Worm (Caenorhabditis elegans) whole organism, early embryonic: ENCODE data around the gene hlh-12.
A peak's percentile ranks its signal among the peaks of the same experiment; 100 is the strongest.

ENCODE experiments used
- B0310.2 ChIP-seq: sonication (generic microtip); optimal IDR thresholded peaks from 2 replicates; lab custom pipeline; 2016; ENCODE audit warnings: mild to moderate bottlenecking, missing genetic modification characterization, missing compliant biosample characterization
- ama-1 ChIP-seq: fragments of 150-350 bp; optimal IDR thresholded peaks from 2 replicates; lab custom pipeline; 2014
- ceh-13 ChIP-seq: fragments of 200-800 bp; sonication (Bioruptor generic); optimal IDR thresholded peaks from 2 replicates; lab custom pipeline; 2018; ENCODE audit warnings: mild to moderate bottlenecking, missing genetic modification characterization, missing compliant biosample characterization
- flt-1 ChIP-seq: fragments of 200-800 bp; sonication (Bioruptor generic); IDR thresholded peaks from 2 replicates; pipeline ENCODE4 v1.3.6; 2022; ENCODE audit warnings: missing genetic modification characterization, missing compliant biosample characterization
- hmg-4 ChIP-seq: fragments of 200-800 bp; sonication (Bioruptor generic); optimal IDR thresholded peaks from 2 replicates; lab custom pipeline; 2018; ENCODE audit warnings: mild to moderate bottlenecking, missing genetic modification characterization, missing compliant biosample characterization
- tra-4 ChIP-seq: sonication (generic microtip); optimal IDR thresholded peaks from 2 replicates; lab custom pipeline; 2017; ENCODE audit warnings: missing genetic modification characterization, missing compliant biosample characterization

DNA sequence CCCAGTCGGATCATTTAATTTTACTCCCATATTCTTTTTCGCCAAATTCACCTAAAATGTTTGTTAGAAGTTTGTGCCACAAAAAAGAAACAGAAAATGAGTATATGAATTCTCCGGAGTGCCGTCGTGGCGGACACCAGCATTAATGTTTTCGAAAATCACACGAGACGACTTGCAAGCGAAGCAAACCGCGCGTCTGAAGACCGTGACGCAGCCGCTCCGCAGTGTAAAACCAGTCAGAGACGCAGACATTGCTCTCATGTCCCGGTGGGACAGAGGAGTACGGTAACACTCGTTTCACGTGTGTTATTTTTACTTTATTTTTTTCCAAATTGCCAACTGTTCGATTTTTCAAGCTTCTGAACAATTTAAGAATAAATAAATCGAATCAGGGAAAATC lies 46.5 kb downstream of the hlh-12 start, which contains the start of the genes T26A8.4 and pdtf-1:
- TF ChIP-seq flt-1 (GFP tag; lab: Robert Waterston, UW): peak; percentile 37; the same call in 1 of the 2 replicates
- no peak for TF ChIP-seq tra-4
- TF ChIP-seq ceh-13 (GFP tag; lab: Kevin White, UChicago): no peak
- peak; percentile 36 for TF ChIP-seq ama-1
- peak; percentile 37 for TF ChIP-seq B0310.2
- TF ChIP-seq hmg-4 (GFP tag; lab: Kevin White, UChicago): peak; percentile 77
